Fruit fly (Drosophila melanogaster) whole organism, adult: ENCODE data around the gene Cdk8.

Source experiments
- CG12768 ChIP-seq: fragments of 200-800 bp; sonication (Bioruptor generic); optimal IDR thresholded peaks from 2 replicates; lab custom pipeline; 2017; ENCODE audit warnings: missing biosample characterization, missing genetic modification characterization, mild to moderate bottlenecking, moderate library complexity, missing genetic modification reagents
- CG1620 ChIP-seq: fragments of 200-800 bp; sonication (Bioruptor generic); optimal IDR thresholded peaks from 2 replicates; lab custom pipeline; 2016; ENCODE audit warnings: missing biosample characterization, missing genetic modification characterization
- cnc ChIP-seq, 2 experiments: fragments of >200 bp; optimal IDR thresholded peaks; 2 replicates each; lab custom pipeline; 2017
- kay ChIP-seq: fragments of 200-800 bp; sonication (Bioruptor generic); peaks from one replicate; lab custom pipeline; 2016; ENCODE audit warnings: missing biosample characterization, missing genetic modification characterization, borderline replicate concordance
- tj ChIP-seq: fragments of 200-800 bp; sonication (Bioruptor generic); optimal IDR thresholded peaks from 3 replicates; lab custom pipeline; 2017; ENCODE audit warnings: missing biosample characterization, mild to moderate bottlenecking, missing genetic modification characterization, moderate library complexity

DNA sequence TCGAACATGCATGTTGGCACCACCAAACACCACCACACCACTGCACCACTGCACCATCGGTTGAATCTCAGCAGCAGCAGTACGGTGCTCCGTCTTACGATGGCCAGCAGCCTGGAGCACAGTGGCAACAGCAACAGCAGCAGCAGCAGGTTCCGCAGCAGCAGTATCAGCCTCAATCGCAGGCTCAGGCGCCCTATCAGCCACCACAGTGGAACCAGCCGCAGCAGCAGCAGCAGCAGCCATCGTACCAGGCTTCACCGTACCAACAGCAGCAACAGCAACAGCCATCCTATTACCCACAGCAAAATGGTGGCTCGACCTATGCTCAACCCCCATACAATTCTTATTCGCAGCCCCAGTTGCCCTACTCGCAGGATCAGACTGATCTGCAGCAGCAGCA, 6.3 kb downstream of the Cdk8 start:
- TF ChIP-seq kay (GFP tag; lab: Kevin White, UChicago) = no peak
- no peak for TF ChIP-seq CG1620 (GFP tag; lab: Kevin White, UChicago)
- TF ChIP-seq tj (GFP tag; lab: Kevin White, UChicago) = no peak
- TF ChIP-seq CG12768 (GFP tag; lab: Kevin White, UChicago) = no peak
- no peak for TF ChIP-seq cnc (optimal IDR thresholded peaks at IDR 0.05; lab: Kevin White, UChicago)
